Fruit fly (Drosophila melanogaster): ENCODE results near the gene CG31810.
A peak's percentile ranks its signal among the peaks of the same experiment; 100 is the strongest.

CG31810 gene

dm6 chr2L:16887660-16888573 lies 35.7 kb upstream of the CG31810 start, which contains the start of the genes osi and tweek (continued):
- peak; percentile 57 for TF ChIP-seq tin (GFP tag; optimal IDR thresholded peaks at IDR 0.05)
- TF ChIP-seq Gug (GFP tag; IDR thresholded peaks at IDR 0.05): peak; percentile 65; the same call in 2 of the 4 replicates
- peak; percentile 17 for TF ChIP-seq CG3838 (GFP tag; optimal IDR thresholded peaks at IDR 0.05)
- peak; percentile 66 for TF ChIP-seq lilli (GFP tag; optimal IDR thresholded peaks at IDR 0.05)
- TF ChIP-seq CG16779 (GFP tag; IDR thresholded peaks at IDR 0.05): 0 out of 2 replicates have a peak, but pooled peaks have one; percentile 11
- TF ChIP-seq Fer3 (tag; optimal IDR thresholded peaks at IDR 0.05): peak; percentile 2
- peak; percentile 30 for TF ChIP-seq lbe (GFP tag; optimal IDR thresholded peaks at IDR 0.05)
- TF ChIP-seq CG10654 (GFP tag; optimal IDR thresholded peaks at IDR 0.05): peak; percentile 28
- no peak for TF ChIP-seq CG5180 (GFP tag; optimal IDR thresholded peaks at IDR 0.05)
- no peak for TF ChIP-seq yki (optimal IDR thresholded peaks at IDR 0.05)
- TF ChIP-seq NfI (GFP tag; optimal IDR thresholded peaks at IDR 0.05): peak; percentile 46
- TF ChIP-seq nerfin-2 (GFP tag; IDR thresholded peaks at IDR 0.05; ENCODE audit: partially characterized antibody): peak; percentile 40
- peak; percentile 35 for TF ChIP-seq CG18476 (GFP tag; optimal IDR thresholded peaks at IDR 0.05)
- TF ChIP-seq H15 (GFP tag; IDR thresholded peaks at IDR 0.05): 0 out of 3 replicates have a peak, but pooled peaks have one; percentile 11
- TF ChIP-seq CG1233 (GFP tag; optimal IDR thresholded peaks at IDR 0.05): no peak
- TF ChIP-seq zen2 (GFP tag; IDR thresholded peaks at IDR 0.05; ENCODE audit: partially characterized antibody): peak; percentile 91
- peak; percentile 50 for TF ChIP-seq CG9797 (GFP tag; optimal IDR thresholded peaks at IDR 0.05)
- TF ChIP-seq Camta (GFP tag; optimal IDR thresholded peaks at IDR 0.05): peak; percentile 62
- TF ChIP-seq Six4 (GFP tag; optimal IDR thresholded peaks at IDR 0.05): peak; percentile 34
- TF ChIP-seq usp (GFP tag; optimal IDR thresholded peaks at IDR 0.05): no peak
- peak; percentile 82 for TF ChIP-seq CG7928 (GFP tag; optimal IDR thresholded peaks at IDR 0.05)
- peak; percentile 13; the same call in 1 of the 2 replicates for TF ChIP-seq E2f1 (GFP tag; IDR thresholded peaks at IDR 0.05)
- no peak for TF ChIP-seq sr (GFP tag; IDR thresholded peaks at IDR 0.05)
- peak; percentile 66 for TF ChIP-seq tna (GFP tag; IDR thresholded peaks at IDR 0.05; ENCODE audit: partially characterized antibody)
- TF ChIP-seq CG9817 (tag; optimal IDR thresholded peaks at IDR 0.05): peak; percentile 76
- no peak for TF ChIP-seq HHEX (GFP tag; optimal IDR thresholded peaks at IDR 0.05)
- TF ChIP-seq ase (GFP tag; IDR thresholded peaks at IDR 0.05): no peak
- TF ChIP-seq CG1647 (GFP tag; optimal IDR thresholded peaks at IDR 0.05): peak; percentile 10
- TF ChIP-seq Ets97D (GFP tag; optimal IDR thresholded peaks at IDR 0.05): no peak
- TF ChIP-seq CG2199 (GFP tag; IDR thresholded peaks at IDR 0.05): peak; percentile 12; the same call in 1 of the 3 replicates
- no peak for TF ChIP-seq CG11093 (GFP tag; IDR thresholded peaks at IDR 0.05)
- TF ChIP-seq CG4328 (GFP tag; optimal IDR thresholded peaks at IDR 0.05): no peak
- TF ChIP-seq Sin3A (optimal IDR thresholded peaks at IDR 0.05): peak; percentile 61
- no peak for TF ChIP-seq Neu2 (GFP tag; optimal IDR thresholded peaks at IDR 0.05; ENCODE audit: borderline replicate concordance)
- TF ChIP-seq CG33213 (GFP tag; optimal IDR thresholded peaks at IDR 0.05): peak; percentile 14
- TF ChIP-seq CG12391 (tag; optimal IDR thresholded peaks at IDR 0.05): peak; percentile 86
- peak; percentile 55 for TF ChIP-seq CG9609 (GFP tag; optimal IDR thresholded peaks at IDR 0.05)
- TF ChIP-seq ham (GFP tag; IDR thresholded peaks at IDR 0.05): 0 out of 2 replicates have a peak, but pooled peaks have one; percentile 8
- no peak for TF ChIP-seq ATbp (GFP tag; optimal IDR thresholded peaks at IDR 0.05)
- peak; percentile 10 for TF ChIP-seq mirr (GFP tag; optimal IDR thresholded peaks at IDR 0.05)
- no peak for TF ChIP-seq CG14014 (GFP tag; IDR thresholded peaks at IDR 0.05)
- TF ChIP-seq CG11560 (tag; IDR thresholded peaks at IDR 0.05): peak; percentile 57; the same call in 2 of the 3 replicates
- no peak for TF ChIP-seq kah (GFP tag; optimal IDR thresholded peaks at IDR 0.05)
- peak; percentile 42 for TF ChIP-seq ind (GFP tag; optimal IDR thresholded peaks at IDR 0.05)
- TF ChIP-seq sob (GFP tag; IDR thresholded peaks at IDR 0.05): 0 out of 2 replicates have a peak, but pooled peaks have one; percentile 52
- TF ChIP-seq CG12659 (GFP tag; optimal IDR thresholded peaks at IDR 0.05): peak; percentile 65
- TF ChIP-seq unc-4 (GFP tag; IDR thresholded peaks at IDR 0.05; ENCODE audit: partially characterized antibody): peak; percentile 78
- TF ChIP-seq CrebB (tag; optimal IDR thresholded peaks at IDR 0.05): no peak
- no peak for TF ChIP-seq CG15601 (tag; optimal IDR thresholded peaks at IDR 0.05)
